Fruit fly (Drosophila melanogaster) whole organism, embryonic: ENCODE measurements around the gene Cby.
A peak's percentile ranks its signal among the peaks of the same experiment; 100 is the strongest.

Source experiments
- Aef1 ChIP-seq: fragments of 200-800 bp; sonication (Bioruptor generic); IDR thresholded peaks from 3 replicates; pipeline ENCODE4 v1.3.6; 2022; ENCODE audit warnings: missing biosample characterization, missing genetic modification characterization
- B-H2 ChIP-seq: fragments of 200-800 bp; sonication (Bioruptor generic); optimal IDR thresholded peaks from 2 replicates; lab custom pipeline; 2018; ENCODE audit warnings: missing biosample characterization, mild to moderate bottlenecking, missing genetic modification characterization
- Bgb ChIP-seq: fragments of 200-800 bp; sonication (Bioruptor generic); IDR thresholded peaks from 2 replicates; pipeline ENCODE4 v1.3.6; 2022; ENCODE audit warnings: missing biosample characterization, missing genetic modification characterization; ENCODE audit not compliant: partially characterized antibody
- CG1024 ChIP-seq: fragments of 200-800 bp; sonication (Bioruptor generic); IDR thresholded peaks from 2 replicates; pipeline ENCODE4 v1.3.6; 2022; ENCODE audit warnings: missing biosample characterization, missing genetic modification characterization
- CG10321 ChIP-seq: fragments of 200-800 bp; sonication (Bioruptor generic); IDR thresholded peaks from 2 replicates; pipeline ENCODE4 v1.3.6; 2022; ENCODE audit warnings: missing biosample characterization, missing genetic modification characterization
- CG11247 ChIP-seq: fragments of 200-800 bp; sonication (Bioruptor generic); IDR thresholded peaks from 2 replicates; pipeline ENCODE4 v1.3.6; 2022; ENCODE audit warnings: missing biosample characterization, missing genetic modification characterization
- CG11398 ChIP-seq: fragments of 200-800 bp; sonication (Bioruptor generic); optimal IDR thresholded peaks from 2 replicates; lab custom pipeline; 2016; ENCODE audit warnings: missing biosample characterization, missing genetic modification characterization
- CG11723 ChIP-seq: fragments of 200-800 bp; sonication (Bioruptor generic); optimal IDR thresholded peaks from 2 replicates; lab custom pipeline; 2017; ENCODE audit warnings: missing biosample characterization, mild to moderate bottlenecking, missing genetic modification characterization
- CG12071 ChIP-seq: fragments of 200-800 bp; sonication (Bioruptor generic); optimal IDR thresholded peaks from 3 replicates; lab custom pipeline; 2018; ENCODE audit warnings: missing biosample characterization, mild to moderate bottlenecking, missing genetic modification characterization
- CG12219 ChIP-seq: fragments of 200-800 bp; sonication (Bioruptor generic); optimal IDR thresholded peaks from 3 replicates; lab custom pipeline; 2018; ENCODE audit warnings: missing biosample characterization, mild to moderate bottlenecking, missing genetic modification characterization
- CG15011 ChIP-seq: fragments of 200-800 bp; sonication (Bioruptor generic); optimal IDR thresholded peaks from 3 replicates; lab custom pipeline; 2018; ENCODE audit warnings: missing biosample characterization, mild to moderate bottlenecking, missing genetic modification characterization
- CG16815 ChIP-seq: fragments of 200-800 bp; sonication (Bioruptor generic); optimal IDR thresholded peaks from 3 replicates; lab custom pipeline; 2017; ENCODE audit warnings: missing biosample characterization, mild to moderate bottlenecking, missing genetic modification characterization
- CG3065 ChIP-seq: fragments of 200-800 bp; sonication (Bioruptor generic); optimal IDR thresholded peaks from 2 replicates; lab custom pipeline; 2016; ENCODE audit warnings: missing biosample characterization, missing genetic modification characterization
- CG32767 ChIP-seq: fragments of 200-800 bp; sonication (Bioruptor generic); IDR thresholded peaks from 2 replicates; pipeline ENCODE4 v1.3.6; 2022; ENCODE audit warnings: missing biosample characterization, missing genetic modification characterization
- CG3838 ChIP-seq: fragments of 200-800 bp; sonication (Bioruptor generic); optimal IDR thresholded peaks from 3 replicates; lab custom pipeline; 2016; ENCODE audit warnings: missing biosample characterization, missing genetic modification characterization
- CG42726 ChIP-seq: fragments of 200-800 bp; sonication (Bioruptor generic); IDR thresholded peaks from 2 replicates; pipeline ENCODE4 v1.3.6; 2022; ENCODE audit warnings: missing biosample characterization, missing genetic modification characterization; ENCODE audit not compliant: partially characterized antibody
- CG4820 ChIP-seq: fragments of 200-800 bp; sonication (Bioruptor generic); optimal IDR thresholded peaks from 3 replicates; lab custom pipeline; 2016; ENCODE audit warnings: missing biosample characterization, missing genetic modification characterization
- CG6175 ChIP-seq: fragments of 200-800 bp; sonication (Bioruptor generic); IDR thresholded peaks from 3 replicates; pipeline ENCODE4 v1.3.6; 2022; ENCODE audit warnings: missing biosample characterization, missing genetic modification characterization
- CG8089 ChIP-seq: fragments of 200-800 bp; sonication (Bioruptor generic); optimal IDR thresholded peaks from 3 replicates; lab custom pipeline; 2016; ENCODE audit warnings: missing biosample characterization, missing genetic modification characterization
- CG8359 ChIP-seq: fragments of 200-800 bp; sonication (Bioruptor generic); optimal IDR thresholded peaks from 2 replicates; lab custom pipeline; 2017; ENCODE audit warnings: missing biosample characterization, mild to moderate bottlenecking, missing genetic modification characterization, borderline replicate concordance
- CG9437 ChIP-seq: fragments of 200-800 bp; sonication (Bioruptor generic); optimal IDR thresholded peaks from 2 replicates; lab custom pipeline; 2018; ENCODE audit warnings: missing biosample characterization, mild to moderate bottlenecking, missing genetic modification characterization
- Dip3 ChIP-seq: fragments of 200-800 bp; sonication (Bioruptor generic); optimal IDR thresholded peaks from 3 replicates; lab custom pipeline; 2016; ENCODE audit warnings: missing biosample characterization, missing genetic modification characterization
- Dp ChIP-seq: fragments of 200-800 bp; sonication (Bioruptor generic); optimal IDR thresholded peaks from 2 replicates; lab custom pipeline; 2018; ENCODE audit warnings: missing biosample characterization, mild to moderate bottlenecking, missing genetic modification characterization, moderate library complexity
- E2f2 ChIP-seq: fragments of 200-800 bp; sonication (Bioruptor generic); IDR thresholded peaks from 2 replicates; pipeline ENCODE4 v1.3.6; 2022; ENCODE audit warnings: missing biosample characterization, missing genetic modification characterization
- HHEX ChIP-seq: fragments of 200-800 bp; sonication (Bioruptor generic); optimal IDR thresholded peaks from 3 replicates; lab custom pipeline; 2017; ENCODE audit warnings: missing biosample characterization, mild to moderate bottlenecking, missing genetic modification characterization, missing genetic modification reagents
- HLH4C ChIP-seq: fragments of 200-800 bp; sonication (Bioruptor generic); IDR thresholded peaks from 3 replicates; pipeline ENCODE4 v1.3.6; 2022; ENCODE audit warnings: missing biosample characterization, missing genetic modification characterization; ENCODE audit not compliant: partially characterized antibody
- Lhr ChIP-seq: fragments of 200-800 bp; sonication (Bioruptor generic); optimal IDR thresholded peaks from 3 replicates; lab custom pipeline; 2017; ENCODE audit warnings: mild to moderate bottlenecking, missing biosample characterization, missing genetic modification reagents, missing genetic modification characterization
- MBD-R2 ChIP-seq: fragments of 200-800 bp; sonication (Bioruptor generic); IDR thresholded peaks from 2 replicates; pipeline ENCODE4 v1.3.6; 2022; ENCODE audit warnings: missing biosample characterization, missing genetic modification characterization
- Myb ChIP-seq: fragments of 200-800 bp; sonication (Bioruptor generic); optimal IDR thresholded peaks from 2 replicates; lab custom pipeline; 2016; ENCODE audit warnings: missing biosample characterization, missing genetic modification characterization
- Neu2 ChIP-seq: fragments of 200-800 bp; sonication (Bioruptor generic); optimal IDR thresholded peaks from 3 replicates; lab custom pipeline; 2016; ENCODE audit warnings: missing biosample characterization, missing genetic modification characterization, borderline replicate concordance
- bbx ChIP-seq: fragments of 200-800 bp; sonication (Bioruptor generic); IDR thresholded peaks from 2 replicates; pipeline ENCODE4 v1.3.6; 2022; ENCODE audit warnings: missing biosample characterization, missing genetic modification characterization; ENCODE audit not compliant: partially characterized antibody
- br ChIP-seq: fragments of >200 bp; optimal IDR thresholded peaks from 2 replicates; lab custom pipeline; 2017
- crp ChIP-seq, 2 experiments: fragments of 200-800 bp; sonication (Bioruptor generic); optimal IDR thresholded peaks; 2 replicates in 1 of 2; 3 replicates in 1 of 2; lab custom pipeline; 2017; ENCODE audit warnings: missing biosample characterization in 2 of 2, missing genetic modification characterization in 2 of 2, mild to moderate bottlenecking in 1 of 2, moderate library complexity in 1 of 2
- da ChIP-seq: fragments of 200-800 bp; sonication (Bioruptor generic); optimal IDR thresholded peaks from 2 replicates; lab custom pipeline; 2016; ENCODE audit warnings: missing biosample characterization, missing genetic modification characterization
- fd64A ChIP-seq: fragments of 200-800 bp; sonication (Bioruptor generic); optimal IDR thresholded peaks from 3 replicates; lab custom pipeline; 2018; ENCODE audit warnings: missing biosample characterization, mild to moderate bottlenecking, missing genetic modification characterization
- lilli ChIP-seq: fragments of 200-800 bp; sonication (Bioruptor generic); optimal IDR thresholded peaks from 3 replicates; lab custom pipeline; 2016; ENCODE audit warnings: missing biosample characterization, missing genetic modification characterization
- maf-S ChIP-seq: fragments of 200-800 bp; sonication (Bioruptor generic); optimal IDR thresholded peaks from 2 replicates; lab custom pipeline; 2016; ENCODE audit warnings: missing biosample characterization, missing genetic modification characterization
- onecut ChIP-seq: fragments of 200-800 bp; sonication (Bioruptor generic); IDR thresholded peaks from 2 replicates; pipeline ENCODE4 v1.3.6; 2022; ENCODE audit warnings: missing biosample characterization, missing genetic modification characterization
- psq ChIP-seq: fragments of 200-800 bp; sonication (Bioruptor generic); optimal IDR thresholded peaks from 2 replicates; lab custom pipeline; 2017; ENCODE audit warnings: missing biosample characterization, missing genetic modification characterization
- salm ChIP-seq: fragments of 200-800 bp; sonication (Bioruptor generic); optimal IDR thresholded peaks from 2 replicates; lab custom pipeline; 2018; ENCODE audit warnings: missing biosample characterization, mild to moderate bottlenecking, missing genetic modification characterization
- sc ChIP-seq, 3 experiments: fragments of >200 bp in 2 of 3; fragments of 200-800 bp in 1 of 3; sonication (Bioruptor generic) in 1 of 3; optimal IDR thresholded peaks; 2 replicates in 2 of 3; 3 replicates in 1 of 3; lab custom pipeline; 2017; ENCODE audit warnings: mild to moderate bottlenecking in 1 of 3, missing biosample characterization in 1 of 3, missing genetic modification characterization in 1 of 3, missing genetic modification reagents in 1 of 3
- sd ChIP-seq: fragments of 200-800 bp; sonication (Bioruptor generic); optimal IDR thresholded peaks from 3 replicates; lab custom pipeline; 2018; ENCODE audit warnings: missing biosample characterization, mild to moderate bottlenecking, missing genetic modification characterization, moderate library complexity
- sisA ChIP-seq: fragments of 200-800 bp; sonication (Bioruptor generic); IDR thresholded peaks from 2 replicates; pipeline ENCODE4 v1.3.6; 2022; ENCODE audit warnings: missing biosample characterization, missing genetic modification characterization
- slp2 ChIP-seq: fragments of 200-800 bp; sonication (Bioruptor generic); optimal IDR thresholded peaks from 2 replicates; lab custom pipeline; 2016; ENCODE audit warnings: missing biosample characterization, missing genetic modification characterization
- ssp ChIP-seq: fragments of 200-800 bp; sonication (Bioruptor generic); IDR thresholded peaks from 2 replicates; pipeline ENCODE4 v1.3.6; 2022; ENCODE audit warnings: missing biosample characterization, missing genetic modification characterization
- tgo ChIP-seq: fragments of 200-800 bp; sonication (Bioruptor generic); IDR thresholded peaks from 3 replicates; pipeline ENCODE4 v1.3.6; 2022; ENCODE audit warnings: missing biosample characterization, missing genetic modification characterization
- usp ChIP-seq: fragments of >200 bp; optimal IDR thresholded peaks from 2 replicates; lab custom pipeline; 2017; ENCODE audit warnings: missing biosample characterization, missing genetic modification characterization
- wor ChIP-seq: fragments of 200-800 bp; sonication (Bioruptor generic); IDR thresholded peaks from 2 replicates; pipeline ENCODE4 v1.3.6; 2022; ENCODE audit warnings: missing biosample characterization, missing genetic modification characterization
- zen2 ChIP-seq: fragments of 200-800 bp; sonication (Bioruptor generic); IDR thresholded peaks from 3 replicates; pipeline ENCODE4 v1.3.6; 2022; ENCODE audit warnings: missing biosample characterization, missing genetic modification characterization; ENCODE audit not compliant: partially characterized antibody

The Cby gene

dm6 chr3R:21885450-21885849 is 17.6 kb downstream of the Cby start, which contains the start of gene CG17819:
Gene CG17819 (minus strand): TSS chr3R:21885550.
- TF ChIP-seq CG11723 (GFP tag; lab: Kevin White, UChicago), result no peak
- no peak for TF ChIP-seq maf-S
- TF ChIP-seq CG4820 (GFP tag; lab: Kevin White, UChicago), result no peak
- no peak for TF ChIP-seq CG6175 (GFP tag; lab: Robert Waterston, UW)
- TF ChIP-seq CG16815, result no peak
- no peak for TF ChIP-seq CG32767 (GFP tag; lab: Robert Waterston, UW)

DNA sequence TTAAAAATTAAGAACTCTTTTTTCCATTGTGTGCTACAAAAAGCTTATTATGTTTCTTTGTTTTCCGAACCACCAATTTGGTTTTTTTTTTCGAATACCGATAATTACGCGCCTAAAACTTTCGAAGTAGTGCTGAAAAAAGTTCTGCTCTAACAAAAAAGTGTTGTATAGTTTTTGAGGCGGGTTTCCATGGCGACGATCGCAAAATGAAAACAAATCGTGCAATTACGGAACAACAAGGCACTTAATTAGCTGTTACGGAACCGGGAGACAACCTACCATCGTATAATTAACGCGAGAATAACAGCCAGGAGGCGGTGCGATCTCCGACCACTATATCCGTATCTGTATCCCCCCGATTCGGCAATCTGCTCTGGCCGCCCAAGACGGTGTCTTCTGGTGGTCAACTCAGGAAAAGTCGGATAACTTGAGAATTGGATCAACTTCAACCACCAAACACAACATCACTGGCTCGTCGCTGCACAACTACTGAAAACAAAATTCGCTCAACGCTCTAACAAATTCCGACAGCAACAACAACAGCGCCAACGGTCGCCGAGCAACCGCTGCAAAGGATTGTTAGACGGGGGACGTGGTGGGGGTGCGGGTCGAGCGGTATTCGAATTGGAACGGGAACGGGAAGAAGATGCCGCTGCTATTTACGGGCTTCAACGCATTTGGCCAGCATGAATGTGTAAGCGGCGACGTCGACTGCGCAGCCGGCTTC is 19.2 kb downstream of the Cby start, which contains the start of the genes CG6678 and dnd:
CG6678 (plus strand) TSS at position 169 of the 727 bp plus-strand sequence.
dnd (minus strand) TSS at position 495 of the 727 bp plus-strand sequence.
- peak; percentile 81 for TF ChIP-seq Dp (GFP tag; lab: Kevin White, UChicago)
- TF ChIP-seq CG8359 (GFP tag; lab: Kevin White, UChicago), result no peak
- TF ChIP-seq da, result no peak
- no peak for TF ChIP-seq HHEX (GFP tag; lab: Kevin White, UChicago)
- TF ChIP-seq CG10321 (GFP tag; lab: Robert Waterston, UW), result no peak
- TF ChIP-seq CG42726 (GFP tag; lab: Robert Waterston, UW), result no peak
- no peak for TF ChIP-seq br (lab: Kevin White, UChicago)
- TF ChIP-seq fd64A (GFP tag; lab: Kevin White, UChicago), result no peak
- TF ChIP-seq E2f2 (GFP tag; lab: Robert Waterston, UW), result peak; percentile 90
- no peak for TF ChIP-seq wor
- TF ChIP-seq crp (GFP tag; optimal IDR thresholded peaks at IDR 0.05; lab: Kevin White, UChicago), result peak in 1 of 2 experiments; percentile 28
- no peak for TF ChIP-seq sisA (GFP tag; lab: Robert Waterston, UW)
- no peak for TF ChIP-seq tgo
- no peak for TF ChIP-seq Neu2 (GFP tag; lab: Kevin White, UChicago)
- no peak for TF ChIP-seq salm (tag; lab: Kevin White, UChicago)
- no peak for TF ChIP-seq ssp (GFP tag; lab: Robert Waterston, UW)
- TF ChIP-seq lilli, result no peak
- no peak for TF ChIP-seq onecut (GFP tag; lab: Robert Waterston, UW)
- no peak for TF ChIP-seq CG3065 (GFP tag; lab: Kevin White, UChicago)
- TF ChIP-seq CG1024 (GFP tag; lab: Robert Waterston, UW), result no peak
- TF ChIP-seq CG11398, result no peak
- no peak for TF ChIP-seq HLH4C (GFP tag; lab: Robert Waterston, UW)
- no peak for TF ChIP-seq Lhr
- no peak for TF ChIP-seq slp2
- no peak for TF ChIP-seq B-H2 (GFP tag; lab: Kevin White, UChicago)
- TF ChIP-seq MBD-R2, result peak; percentile 35
- 0 out of 2 replicates have a peak, but pooled peaks have one; percentile 21 for TF ChIP-seq bbx (GFP tag; lab: Robert Waterston, UW)
- no peak for TF ChIP-seq Myb (GFP tag; lab: Kevin White, UChicago)
- TF ChIP-seq CG9437 (GFP tag; lab: Kevin White, UChicago), result peak; percentile 10
- TF ChIP-seq CG11247 (GFP tag; lab: Robert Waterston, UW), result no peak
- TF ChIP-seq Bgb (GFP tag; lab: Robert Waterston, UW), result no peak
- TF ChIP-seq CG12219 (GFP tag; lab: Kevin White, UChicago), result no peak
- TF ChIP-seq CG12071 (GFP tag; lab: Kevin White, UChicago), result no peak
- no peak for TF ChIP-seq psq (GFP tag; lab: Kevin White, UChicago)
- no peak for TF ChIP-seq CG8089 (GFP tag; lab: Kevin White, UChicago)
- TF ChIP-seq sc (optimal IDR thresholded peaks at IDR 0.05; lab: Kevin White, UChicago), result no peak
- TF ChIP-seq sc (GFP tag; optimal IDR thresholded peaks at IDR 0.05; lab: Kevin White, UChicago), result no peak
- no peak for TF ChIP-seq zen2 (GFP tag; lab: Robert Waterston, UW)
- no peak for TF ChIP-seq CG3838 (GFP tag; lab: Kevin White, UChicago)
- no peak for TF ChIP-seq Dip3 (GFP tag; lab: Kevin White, UChicago)
- no peak for TF ChIP-seq sd
- no peak for TF ChIP-seq usp (GFP tag; lab: Kevin White, UChicago)
- TF ChIP-seq CG15011 (GFP tag; lab: Kevin White, UChicago), result no peak
- TF ChIP-seq Aef1, result no peak
